Fruit fly (Drosophila melanogaster) whole organism, adult: ENCODE results near the gene hkb.

Experiments
- CG11617 ChIP-seq: fragments of 200-800 bp; sonication (Bioruptor generic); optimal IDR thresholded peaks from 2 replicates; lab custom pipeline; 2017; ENCODE audit warnings: mild to moderate bottlenecking, missing biosample characterization, missing genetic modification reagents, missing genetic modification characterization
- CG14711 ChIP-seq: fragments of 200-800 bp; sonication (Bioruptor generic); optimal IDR thresholded peaks from 2 replicates; lab custom pipeline; 2018; ENCODE audit warnings: missing biosample characterization, mild to moderate bottlenecking, missing genetic modification characterization, moderate library complexity
- Hr96 ChIP-seq: fragments of 200-800 bp; sonication (Bioruptor generic); optimal IDR thresholded peaks from 2 replicates; lab custom pipeline; 2016; ENCODE audit warnings: missing biosample characterization, missing genetic modification characterization
- bab1 ChIP-seq: fragments of 200-800 bp; sonication (Bioruptor generic); optimal IDR thresholded peaks from 3 replicates; lab custom pipeline; 2019; ENCODE audit warnings: missing biosample characterization, mild to moderate bottlenecking, missing genetic modification characterization, moderate library complexity
- cic ChIP-seq: fragments of 200-800 bp; sonication (Bioruptor generic); optimal IDR thresholded peaks from 2 replicates; lab custom pipeline; 2017; ENCODE audit warnings: missing biosample characterization, mild to moderate bottlenecking, missing genetic modification characterization, moderate library complexity
- kay ChIP-seq: fragments of 200-800 bp; sonication (Bioruptor generic); peaks from one replicate; lab custom pipeline; 2016; ENCODE audit warnings: missing biosample characterization, missing genetic modification characterization, borderline replicate concordance

DNA sequence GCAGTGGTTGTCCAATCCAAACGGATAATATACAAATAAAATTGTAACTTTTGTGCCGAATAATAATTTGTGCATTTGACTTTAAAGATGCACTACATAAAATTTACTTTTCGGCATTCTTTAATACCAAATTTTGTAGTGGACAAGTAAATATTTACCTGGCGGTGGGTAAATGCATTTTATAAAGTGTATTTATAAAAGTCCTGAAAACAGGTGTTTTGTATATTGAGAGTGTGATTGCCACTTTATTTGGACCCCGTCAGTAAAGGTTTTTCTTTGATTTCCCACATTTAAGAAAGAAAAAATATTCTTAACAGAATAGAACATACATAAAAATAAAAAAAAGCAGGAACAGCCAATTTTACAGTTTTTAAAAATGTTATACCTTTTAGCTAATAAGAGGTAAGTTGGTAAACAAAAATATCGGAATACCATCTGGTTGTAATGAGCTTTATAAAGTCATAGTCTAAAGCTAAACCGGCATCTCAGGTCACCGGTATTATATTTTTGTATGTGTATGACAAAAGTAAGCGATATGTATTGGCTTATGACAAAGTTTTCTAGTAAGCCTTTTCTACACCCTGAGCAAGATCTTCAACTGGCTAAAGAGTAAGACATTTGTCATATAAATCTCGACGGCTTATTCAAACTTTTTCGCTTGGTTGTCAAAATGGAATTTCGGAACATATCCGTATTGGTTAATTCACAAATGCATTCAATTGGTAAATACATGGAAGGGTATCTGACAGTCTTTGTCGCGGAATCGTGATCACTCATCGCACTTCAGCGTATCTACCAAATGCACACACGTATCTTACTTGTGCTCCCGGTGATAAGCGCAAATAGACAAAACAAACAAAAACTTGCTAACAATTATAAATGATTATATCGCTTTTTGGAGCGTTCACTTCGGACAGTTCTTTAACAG lies 48.5 kb upstream of the hkb start:
- TF ChIP-seq cic (GFP tag; lab: Kevin White, UChicago), result peak; percentile 78
- TF ChIP-seq Hr96 (GFP tag; lab: Kevin White, UChicago), result peak; percentile 82
- TF ChIP-seq CG14711 (tag; lab: Kevin White, UChicago), result peak; percentile 84
- TF ChIP-seq CG11617 (GFP tag; lab: Kevin White, UChicago), result peak; percentile 83
- peak; percentile 98 for TF ChIP-seq kay (GFP tag; lab: Kevin White, UChicago)
- TF ChIP-seq bab1 (GFP tag; lab: Kevin White, UChicago), result peak; percentile 94
